Worm (Caenorhabditis elegans) whole organism, late embryonic: ENCODE data around the gene gst-27.
A peak's percentile ranks its signal among the peaks of the same experiment; 100 is the strongest.

ENCODE experiments used
- K02D7.2 ChIP-seq: sonication (generic microtip); optimal IDR thresholded peaks from 2 replicates; lab custom pipeline; 2017; ENCODE audit warnings: mild to moderate bottlenecking, missing genetic modification characterization, missing compliant biosample characterization
- T23F11.4 ChIP-seq: fragments of 200-800 bp; sonication (Bioruptor generic); optimal IDR thresholded peaks from 2 replicates; lab custom pipeline; 2018; ENCODE audit warnings: mild to moderate bottlenecking, missing genetic modification characterization, missing compliant biosample characterization
- Y22D7AL.16 ChIP-seq: sonication (generic microtip); optimal IDR thresholded peaks from 2 replicates; lab custom pipeline; 2016; ENCODE audit warnings: missing genetic modification characterization, missing compliant biosample characterization
- ahr-1 ChIP-seq: sonication (generic microtip); optimal IDR thresholded peaks from 2 replicates; lab custom pipeline; 2016; ENCODE audit warnings: missing genetic modification characterization, missing compliant biosample characterization
- ceh-18 ChIP-seq: sonication (generic microtip); optimal IDR thresholded peaks from 2 replicates; lab custom pipeline; 2016; ENCODE audit warnings: missing genetic modification characterization, missing compliant biosample characterization
- ceh-24 ChIP-seq: sonication (generic microtip); optimal IDR thresholded peaks from 2 replicates; lab custom pipeline; 2016; ENCODE audit warnings: mild to moderate bottlenecking, missing genetic modification characterization, missing compliant biosample characterization
- ceh-31 ChIP-seq: sonication (generic microtip); optimal IDR thresholded peaks from 2 replicates; lab custom pipeline; 2016; ENCODE audit warnings: missing genetic modification characterization, missing compliant biosample characterization
- ceh-34 ChIP-seq: sonication (generic microtip); optimal IDR thresholded peaks from 2 replicates; lab custom pipeline; 2016; ENCODE audit warnings: mild to moderate bottlenecking, missing genetic modification characterization, missing compliant biosample characterization
- ceh-45 ChIP-seq: fragments of 200-800 bp; sonication (Bioruptor generic); IDR thresholded peaks from 2 replicates; pipeline ENCODE4 v1.3.6; 2022; ENCODE audit warnings: missing genetic modification reagents, missing genetic modification characterization, missing compliant biosample characterization
- ceh-9 ChIP-seq: sonication (generic microtip); optimal IDR thresholded peaks from 2 replicates; lab custom pipeline; 2016; ENCODE audit warnings: mild to moderate bottlenecking, missing genetic modification characterization, inconsistent platforms, missing compliant biosample characterization
- elt-2 ChIP-seq: sonication (generic microtip); optimal IDR thresholded peaks from 2 replicates; lab custom pipeline; 2016; ENCODE audit warnings: missing genetic modification reagents, missing genetic modification characterization, missing compliant biosample characterization
- ets-4 ChIP-seq: sonication (generic microtip); optimal IDR thresholded peaks from 2 replicates; lab custom pipeline; 2016; ENCODE audit warnings: missing genetic modification characterization, missing compliant biosample characterization
- fax-1 ChIP-seq: sonication (generic microtip); optimal IDR thresholded peaks from 2 replicates; lab custom pipeline; 2016; ENCODE audit warnings: missing genotype, missing genetic modification characterization, missing compliant biosample characterization
- fkh-6 ChIP-seq: sonication (generic microtip); optimal IDR thresholded peaks from 2 replicates; lab custom pipeline; 2016; ENCODE audit warnings: missing genetic modification characterization, missing compliant biosample characterization
- hlh-13 ChIP-seq: fragments of 200-800 bp; sonication (Bioruptor generic); optimal IDR thresholded peaks from 2 replicates; lab custom pipeline; 2018; ENCODE audit warnings: mild to moderate bottlenecking, missing genetic modification characterization, missing compliant biosample characterization
- hlh-30 ChIP-seq: sonication (generic microtip); optimal IDR thresholded peaks from 2 replicates; lab custom pipeline; 2017; ENCODE audit warnings: antibody characterized with exemption, missing genetic modification characterization, missing compliant biosample characterization; ENCODE audit not compliant: insufficient read depth
- hlh-8 ChIP-seq: sonication (generic microtip); optimal IDR thresholded peaks from 2 replicates; lab custom pipeline; 2016; ENCODE audit warnings: missing genotype, missing genetic modification characterization, missing compliant biosample characterization
- lim-6 ChIP-seq: sonication (generic microtip); optimal IDR thresholded peaks from 2 replicates; lab custom pipeline; 2016; ENCODE audit warnings: missing genetic modification characterization, missing compliant biosample characterization
- madf-2 ChIP-seq: sonication (generic microtip); optimal IDR thresholded peaks from 2 replicates; lab custom pipeline; 2017; ENCODE audit warnings: missing genetic modification characterization, missing compliant biosample characterization
- mec-3 ChIP-seq: sonication (generic microtip); optimal IDR thresholded peaks from 2 replicates; lab custom pipeline; 2016; ENCODE audit warnings: borderline replicate concordance, missing genetic modification characterization, missing compliant biosample characterization
- nfya-1 ChIP-seq: sonication (generic microtip); optimal IDR thresholded peaks from 2 replicates; lab custom pipeline; 2017; ENCODE audit warnings: missing genetic modification characterization, mild to moderate bottlenecking, missing compliant biosample characterization, antibody characterized with exemption, moderate library complexity
- nhr-11 ChIP-seq: fragments of 150-350 bp; optimal IDR thresholded peaks from 2 replicates; lab custom pipeline; 2014; ENCODE audit warnings: missing biosample characterization, missing genetic modification characterization
- pha-2 ChIP-seq: sonication (generic microtip); optimal IDR thresholded peaks from 2 replicates; lab custom pipeline; 2017; ENCODE audit warnings: mild to moderate bottlenecking, missing genetic modification characterization, missing compliant biosample characterization
- pha-4 ChIP-seq: fragments of 150-350 bp; optimal IDR thresholded peaks from 2 replicates; lab custom pipeline; 2018; ENCODE audit warnings: missing biosample characterization, missing genetic modification reagents, missing genetic modification characterization
- sox-2 ChIP-seq: fragments of 200-800 bp; sonication (Bioruptor generic); IDR thresholded peaks from 2 replicates; pipeline ENCODE4 v1.3.6; 2022; ENCODE audit warnings: missing genetic modification reagents, missing genetic modification characterization, missing compliant biosample characterization
- syd-9 ChIP-seq: sonication (generic microtip); optimal IDR thresholded peaks from 2 replicates; lab custom pipeline; 2016; ENCODE audit warnings: mild to moderate bottlenecking, missing genetic modification characterization, moderate library complexity, missing compliant biosample characterization
- ttx-3 ChIP-seq: sonication (generic microtip); optimal IDR thresholded peaks from 2 replicates; lab custom pipeline; 2016; ENCODE audit warnings: missing genetic modification reagents, missing genetic modification characterization, missing compliant biosample characterization
- unc-3 ChIP-seq, 2 experiments: fragments of 200-800 bp in 1 of 2; sonication (Bioruptor generic) in 1 of 2; sonication (generic microtip) in 1 of 2; conservative IDR thresholded peaks in 1 of 2; optimal IDR thresholded peaks in 1 of 2; 2 replicates each; pipeline versions ENCODE4 v1.3.6 to Lab custom; 2016 to 2022; ENCODE audit warnings: missing compliant biosample characterization in 2 of 2, missing genetic modification characterization in 2 of 2, missing genetic modification reagents in 1 of 2
- unc-42 ChIP-seq: sonication (generic microtip); optimal IDR thresholded peaks from 2 replicates; lab custom pipeline; 2016; ENCODE audit warnings: missing genotype, missing genetic modification characterization, missing compliant biosample characterization
- unc-55 ChIP-seq: sonication (generic microtip); optimal IDR thresholded peaks from 2 replicates; lab custom pipeline; 2017; ENCODE audit warnings: missing biosample characterization, missing genetic modification reagents, missing genetic modification characterization
- zip-5 ChIP-seq: sonication (generic microtip); optimal IDR thresholded peaks from 2 replicates; lab custom pipeline; 2016; ENCODE audit warnings: missing genetic modification characterization, missing compliant biosample characterization

Gene gst-27

DNA sequence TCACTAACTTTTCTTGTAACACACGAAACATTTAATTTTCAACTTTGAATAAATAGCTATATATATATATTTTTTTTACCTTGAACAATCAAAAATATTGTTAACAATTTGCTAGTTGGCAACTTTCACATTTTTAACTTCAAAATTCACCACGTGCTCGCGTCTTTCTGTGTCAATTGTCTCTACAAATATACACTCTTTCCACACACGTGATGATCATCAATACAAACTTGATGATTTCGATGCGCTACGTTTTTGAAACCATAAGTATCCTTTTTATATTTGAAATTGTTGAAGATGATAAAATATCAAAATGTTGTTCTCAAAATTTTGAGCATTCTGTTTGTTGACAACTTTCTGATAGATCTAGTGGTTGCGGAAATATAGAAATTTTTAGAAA is 29.8 kb upstream of the gst-27 start:
- TF ChIP-seq sox-2 (GFP tag; lab: Robert Waterston, UW) = no peak
- no peak for TF ChIP-seq ahr-1 (tag; lab: Kevin White, UChicago)
- TF ChIP-seq nhr-11 (tag; lab: Kevin White, UChicago) = no peak
- TF ChIP-seq lim-6 = no peak
- TF ChIP-seq ceh-45 (GFP tag; lab: Robert Waterston, UW) = no peak
- no peak for TF ChIP-seq ceh-9 (tag; lab: Kevin White, UChicago)
- TF ChIP-seq fkh-6 = no peak
- no peak for TF ChIP-seq hlh-30 (tag; lab: Kevin White, UChicago)
- TF ChIP-seq nfya-1 = no peak
- no peak for TF ChIP-seq T23F11.4

- no peak for TF ChIP-seq nhr-11 (tag; lab: Kevin White, UChicago)
- peak; percentile 63 for TF ChIP-seq ceh-18
- no peak for TF ChIP-seq zip-5 (tag; lab: Kevin White, UChicago)
- TF ChIP-seq hlh-13 (GFP tag; lab: Kevin White, UChicago) = no peak
- TF ChIP-seq hlh-30 (tag; lab: Kevin White, UChicago) = peak; percentile 36
- TF ChIP-seq fax-1 (tag; lab: Kevin White, UChicago) = no peak
- TF ChIP-seq ceh-31 (tag; lab: Kevin White, UChicago) = no peak
- TF ChIP-seq hlh-8 (tag; lab: Kevin White, UChicago) = no peak
Measured at ce11 chrII:15193961-15194360, 28.4 kb upstream of the gst-27 start.

DNA sequence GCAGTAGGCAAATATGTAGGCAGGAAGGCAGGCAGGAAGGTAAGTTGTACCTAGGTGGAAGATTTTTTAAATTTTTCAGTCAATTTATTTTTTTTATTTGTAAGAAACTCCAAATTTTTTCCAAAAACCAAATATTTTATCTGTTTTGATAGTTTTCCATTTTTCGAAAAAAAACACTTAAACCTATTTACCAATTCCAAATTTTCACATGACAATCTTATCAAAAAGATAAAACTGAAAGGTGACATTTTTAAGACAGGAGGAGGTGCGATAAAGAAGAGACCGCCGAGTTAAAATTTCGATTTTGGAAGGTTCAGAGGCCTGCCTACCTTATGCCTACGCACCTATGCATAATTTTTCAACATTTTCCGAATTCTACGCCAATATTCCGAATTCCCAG is 25.4 kb upstream of the gst-27 start:
- TF ChIP-seq ets-4 (tag; lab: Kevin White, UChicago) (no peak), pha-2 (tag; lab: Kevin White, UChicago) (no peak), lim-6 (no peak)
- TF ChIP-seq, all 69 proteins: peak for 0

ce11 chrII:15189956-15190355 is 24.4 kb upstream of the gst-27 start:
- TF ChIP-seq ceh-31 (tag; lab: Kevin White, UChicago) (peak; percentile 15), ceh-24 (no peak), nfya-1 (peak; percentile 6), unc-42 (peak; percentile 60)

ce11 chrII:15185289-15185688 is 19.8 kb upstream of the gst-27 start, which contains the start of gene gst-35:
Gene gst-35, minus strand, starts transcription at chrII:15185389.
- TF ChIP-seq pha-4 (tag; lab: Kevin White, UChicago) = no peak
- no peak for TF ChIP-seq ttx-3 (tag; lab: Kevin White, UChicago)
- no peak for TF ChIP-seq elt-2 (tag; lab: Kevin White, UChicago)

DNA sequence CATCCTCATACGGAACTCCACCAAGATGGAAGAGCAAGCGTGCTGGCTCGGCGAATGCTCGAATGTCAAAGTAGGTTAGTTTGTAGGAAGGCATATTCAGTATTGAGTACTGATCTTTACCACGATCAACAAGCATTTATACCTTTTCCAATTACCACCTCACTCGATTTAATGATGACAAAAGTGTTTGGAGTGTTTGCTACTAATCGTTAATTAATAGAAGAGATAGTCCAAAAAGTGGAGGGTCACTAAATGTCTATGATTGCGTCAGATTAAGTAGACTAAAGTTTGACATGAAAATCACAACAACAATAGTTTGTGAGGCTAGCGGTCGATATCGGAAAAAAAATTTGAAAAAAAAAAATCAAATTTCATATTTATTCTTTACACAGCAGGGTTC is 17.6 kb upstream of the gst-27 start, which contains the start of gene gst-34:
Gene gst-34 (minus strand): TSS at position 101 of the 400 bp plus-strand sequence.
- TF ChIP-seq syd-9 (tag; lab: Kevin White, UChicago) (no peak), mec-3 (tag; lab: Kevin White, UChicago) (no peak), unc-3 (GFP tag; conservative IDR thresholded peaks at IDR 0.05; lab: Robert Waterston, UW) (no peak), unc-3 (tag; optimal IDR thresholded peaks at IDR 0.05; lab: Kevin White, UChicago) (no peak), madf-2 (tag; lab: Kevin White, UChicago) (no peak), nfya-1 (no peak), unc-55 (GFP tag; lab: Kevin White, UChicago) (no peak), Y22D7AL.16 (tag; lab: Kevin White, UChicago) (no peak), K02D7.2 (tag; lab: Kevin White, UChicago) (no peak), ceh-34 (tag; lab: Kevin White, UChicago) (no peak)
